Worm (Caenorhabditis elegans) whole organism, mixed stage, embryonic: ENCODE measurements around the gene T23F11.6.

Source experiments
- M03D4.4 ChIP-seq: sonication (generic microtip); optimal IDR thresholded peaks from 2 replicates; lab custom pipeline; 2017; ENCODE audit warnings: mild to moderate bottlenecking, missing genetic modification characterization, missing compliant biosample characterization
- bed-3 ChIP-seq: fragments of 200-800 bp; sonication (Bioruptor generic); optimal IDR thresholded peaks from 3 replicates; lab custom pipeline; 2018; ENCODE audit warnings: mild to moderate bottlenecking, missing genetic modification characterization, moderate library complexity, missing compliant biosample characterization
- blmp-1 ChIP-seq: fragments of 150-350 bp; optimal IDR thresholded peaks from 2 replicates; lab custom pipeline; 2014; ENCODE audit warnings: missing biosample characterization, missing genetic modification characterization
- ceh-39 ChIP-seq: fragments of 150-350 bp; optimal IDR thresholded peaks from 2 replicates; lab custom pipeline; 2014; ENCODE audit warnings: missing biosample characterization, missing genetic modification characterization
- ceh-43 ChIP-seq: fragments of 200-800 bp; sonication (Bioruptor generic); optimal IDR thresholded peaks from 2 replicates; lab custom pipeline; 2018; ENCODE audit warnings: mild to moderate bottlenecking, missing genetic modification characterization, moderate library complexity, missing compliant biosample characterization
- ceh-83 ChIP-seq: fragments of 200-800 bp; sonication (Bioruptor generic); optimal IDR thresholded peaks from 2 replicates; lab custom pipeline; 2018; ENCODE audit warnings: mild to moderate bottlenecking, missing genetic modification characterization, missing compliant biosample characterization
- ces-1 ChIP-seq: fragments of 150-350 bp; optimal IDR thresholded peaks from 2 replicates; lab custom pipeline; 2014; ENCODE audit warnings: missing biosample characterization, missing genetic modification reagents, missing genetic modification characterization
- drap-1 ChIP-seq: fragments of 200-800 bp; sonication (Bioruptor generic); optimal IDR thresholded peaks from 3 replicates; lab custom pipeline; 2018; ENCODE audit warnings: mild to moderate bottlenecking, missing genetic modification characterization, missing compliant biosample characterization
- elt-1 ChIP-seq: sonication (generic microtip); optimal IDR thresholded peaks from 2 replicates; lab custom pipeline; 2017; ENCODE audit warnings: missing genetic modification characterization, mild to moderate bottlenecking, missing compliant biosample characterization, antibody characterized with exemption, moderate library complexity, borderline replicate concordance; ENCODE audit not compliant: insufficient read depth
- elt-3 ChIP-seq: fragments of 150-350 bp; optimal IDR thresholded peaks from 2 replicates; lab custom pipeline; 2014; ENCODE audit warnings: missing biosample characterization, missing genetic modification characterization
- flh-1 ChIP-seq: fragments of 200-800 bp; sonication (Bioruptor generic); optimal IDR thresholded peaks from 2 replicates; lab custom pipeline; 2018; ENCODE audit warnings: mild to moderate bottlenecking, missing genetic modification characterization, moderate library complexity, missing compliant biosample characterization
- ham-2 ChIP-seq: fragments of 200-800 bp; sonication (Bioruptor generic); optimal IDR thresholded peaks from 2 replicates; lab custom pipeline; 2018; ENCODE audit warnings: mild to moderate bottlenecking, missing genetic modification characterization, missing compliant biosample characterization
- lin-13 ChIP-seq: fragments of 150-350 bp; optimal IDR thresholded peaks from 2 replicates; lab custom pipeline; 2014; ENCODE audit warnings: missing biosample characterization, missing genetic modification characterization
- lsy-2 ChIP-seq: fragments of 150-350 bp; optimal IDR thresholded peaks from 2 replicates; lab custom pipeline; 2014; ENCODE audit warnings: missing biosample characterization, missing genetic modification characterization
- mab-5 ChIP-seq: fragments of 150-350 bp; optimal IDR thresholded peaks from 2 replicates; lab custom pipeline; 2014; ENCODE audit warnings: missing biosample characterization, missing genetic modification characterization
- mep-1 ChIP-seq: fragments of 150-350 bp; optimal IDR thresholded peaks from 2 replicates; lab custom pipeline; 2017; ENCODE audit warnings: missing biosample characterization, missing genetic modification reagents, missing genetic modification characterization, inconsistent platforms
- mls-2 ChIP-seq: sonication (generic microtip); optimal IDR thresholded peaks from 2 replicates; lab custom pipeline; 2016; ENCODE audit warnings: mild to moderate bottlenecking, missing genetic modification characterization, moderate library complexity, missing compliant biosample characterization
- nhr-12 ChIP-seq: fragments of 150-350 bp; optimal IDR thresholded peaks from 2 replicates; lab custom pipeline; 2014; ENCODE audit warnings: missing biosample characterization, missing genetic modification characterization
- nhr-2 ChIP-seq: fragments of 150-350 bp; optimal IDR thresholded peaks from 2 replicates; lab custom pipeline; 2014; ENCODE audit warnings: missing biosample characterization, missing genetic modification characterization
- nhr-28 ChIP-seq: fragments of 150-350 bp; optimal IDR thresholded peaks from 2 replicates; lab custom pipeline; 2014; ENCODE audit warnings: missing biosample characterization, missing genetic modification characterization
- nhr-76 ChIP-seq: sonication (generic microtip); optimal IDR thresholded peaks from 2 replicates; lab custom pipeline; 2017; ENCODE audit warnings: missing biosample characterization, missing genetic modification characterization
- pha-4 ChIP-seq: fragments of 150-350 bp; optimal IDR thresholded peaks from 2 replicates; lab custom pipeline; 2018; ENCODE audit warnings: missing biosample characterization, missing genetic modification reagents, missing genetic modification characterization
- sem-2 ChIP-seq: fragments of 200-800 bp; sonication (Bioruptor generic); optimal IDR thresholded peaks from 2 replicates; lab custom pipeline; 2018; ENCODE audit warnings: mild to moderate bottlenecking, missing genetic modification characterization, missing compliant biosample characterization
- sptf-1 ChIP-seq: sonication (generic microtip); optimal IDR thresholded peaks from 2 replicates; lab custom pipeline; 2017; ENCODE audit warnings: mild to moderate bottlenecking, missing genetic modification characterization, moderate library complexity, missing compliant biosample characterization
- unc-62 ChIP-seq: fragments of 150-350 bp; optimal IDR thresholded peaks from 2 replicates; lab custom pipeline; 2014; ENCODE audit warnings: missing biosample characterization, missing genetic modification reagents, missing genetic modification characterization
- zip-8 ChIP-seq: fragments of 150-350 bp; optimal IDR thresholded peaks from 2 replicates; lab custom pipeline; 2014; ENCODE audit warnings: missing biosample characterization, missing genetic modification characterization
- ztf-11 ChIP-seq: fragments of 150-350 bp; optimal IDR thresholded peaks from 2 replicates; lab custom pipeline; 2014; ENCODE audit warnings: missing biosample characterization, missing genetic modification characterization

The T23F11.6 gene

DNA sequence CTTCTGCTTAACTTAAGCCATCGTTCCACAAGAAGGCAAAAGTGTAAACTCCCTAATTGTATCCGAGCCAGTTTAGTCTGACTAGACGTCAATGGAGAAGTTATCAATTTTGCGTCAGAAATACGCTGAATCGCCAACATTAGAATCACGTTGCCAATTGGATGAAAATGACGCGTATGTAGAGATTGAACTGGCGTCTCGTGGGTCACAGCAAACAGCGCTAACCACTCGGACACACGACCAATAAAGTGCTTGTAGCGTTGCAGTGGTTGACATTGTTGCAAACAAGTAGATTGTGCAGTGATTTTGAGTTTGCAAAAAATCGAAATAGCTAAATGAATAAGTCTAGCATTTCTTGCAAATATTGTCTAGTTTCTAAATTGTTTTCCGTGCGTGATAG, 41.9 kb upstream of the T23F11.6 start (continued):
- TF ChIP-seq unc-62 (GFP tag; lab: Kevin White, UChicago) = no peak

ce11 chrIII:4688965-4689364, 41.2 kb upstream of the T23F11.6 start, which contains the start of gene ppat-1:
Gene ppat-1, plus strand, starts transcription at chrIII:4689280.
- no peak for TF ChIP-seq lsy-2 (tag; lab: Kevin White, UChicago)
- TF ChIP-seq ceh-43 = no peak
- TF ChIP-seq ztf-11 (tag; lab: Kevin White, UChicago) = no peak
- no peak for TF ChIP-seq drap-1 (GFP tag; lab: Kevin White, UChicago)

DNA sequence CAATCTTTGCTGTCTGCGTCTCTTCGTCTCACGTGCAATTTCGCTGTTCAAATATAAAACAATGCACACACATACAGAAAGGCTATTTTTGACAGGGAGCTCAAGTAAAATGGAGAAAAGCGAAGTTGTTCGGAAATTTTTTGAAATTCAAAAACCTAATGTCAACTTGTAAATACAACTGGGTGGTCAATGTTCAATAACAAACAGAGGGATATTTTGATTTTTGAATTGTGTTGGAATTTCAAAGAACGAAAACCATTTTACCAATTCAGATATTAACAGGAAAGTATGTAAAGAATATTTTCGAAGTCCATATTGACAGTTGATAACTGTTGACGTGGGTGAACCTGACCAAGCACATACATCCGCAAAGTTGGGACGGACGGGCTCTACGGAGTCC, 40.6 kb upstream of the T23F11.6 start, which contains the start of gene tag-243:
tag-243 (minus strand) TSS at position 101 of the 400 bp plus-strand sequence.
- TF ChIP-seq lin-13 (no peak), ceh-39 (tag; lab: Kevin White, UChicago) (no peak), elt-1 (tag; lab: Kevin White, UChicago) (no peak)

DNA sequence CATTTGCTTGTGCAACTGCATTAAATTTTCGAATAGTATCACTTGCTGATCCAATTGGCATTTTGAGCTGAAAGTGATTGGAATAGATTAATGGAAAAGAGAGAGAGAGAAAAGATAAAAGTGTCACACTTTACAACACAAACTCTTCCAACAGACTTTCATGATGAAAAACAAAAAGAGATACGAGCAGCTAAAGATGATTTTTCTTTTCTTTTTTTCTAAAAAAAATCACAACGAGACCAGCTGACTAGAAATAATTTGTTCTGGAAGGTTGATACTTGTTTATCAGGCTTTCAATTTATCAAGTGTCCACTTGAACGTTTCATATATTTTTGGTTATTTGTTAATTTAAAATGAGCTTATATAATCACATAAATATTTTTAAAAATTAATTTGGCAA, 39.4 kb upstream of the T23F11.6 start:
- no peak for TF ChIP-seq ces-1 (GFP tag; lab: Kevin White, UChicago)
- peak; percentile 60 for TF ChIP-seq unc-62 (GFP tag; lab: Kevin White, UChicago)

ce11 chrIII:4679963-4680484, 32.3 kb upstream of the T23F11.6 start, which contains the start of gene srg-11:
Gene srg-11, plus strand, starts transcription at chrIII:4680013.
- TF ChIP-seq lsy-2 (tag; lab: Kevin White, UChicago) = no peak

ce11 chrIII:4677466-4677865, 29.7 kb upstream of the T23F11.6 start, which contains the start of gene srg-10:
Gene srg-10, plus strand, starts transcription at chrIII:4677766.
- TF ChIP-seq lin-13 (no peak), ceh-83 (no peak), nhr-2 (tag; lab: Kevin White, UChicago) (no peak), elt-3 (no peak), sptf-1 (no peak), ztf-11 (tag; lab: Kevin White, UChicago) (no peak), pha-4 (tag; lab: Kevin White, UChicago) (no peak), elt-1 (tag; lab: Kevin White, UChicago) (no peak), unc-62 (GFP tag; lab: Kevin White, UChicago) (no peak), nhr-76 (tag; lab: Kevin White, UChicago) (no peak)
- TF ChIP-seq, all 35 proteins: peak for 0

- no peak for TF ChIP-seq flh-1 (GFP tag; lab: Kevin White, UChicago)
- TF ChIP-seq elt-1 (tag; lab: Kevin White, UChicago) = no peak
- no peak for TF ChIP-seq mls-2 (tag; lab: Kevin White, UChicago)
- no peak for TF ChIP-seq mep-1 (tag; lab: Kevin White, UChicago)
- no peak for TF ChIP-seq elt-3
- no peak for TF ChIP-seq pha-4 (tag; lab: Kevin White, UChicago)
- TF ChIP-seq ztf-11 (tag; lab: Kevin White, UChicago) = no peak
- no peak for TF ChIP-seq sem-2 (GFP tag; lab: Kevin White, UChicago)
- TF ChIP-seq nhr-76 (tag; lab: Kevin White, UChicago) = no peak
- TF ChIP-seq ceh-39 (tag; lab: Kevin White, UChicago) = no peak
- no peak for TF ChIP-seq ceh-43
- no peak for TF ChIP-seq zip-8 (tag; lab: Kevin White, UChicago)
- no peak for TF ChIP-seq M03D4.4
- no peak for TF ChIP-seq nhr-28 (tag; lab: Kevin White, UChicago)
- TF ChIP-seq ham-2 (GFP tag; lab: Kevin White, UChicago) = no peak
Observed at ce11 chrIII:4671949-4672348, 24.2 kb upstream of the T23F11.6 start, which contains the start of gene srg-13. Gene srg-13, plus strand, starts transcription at chrIII:4672249.

- TF ChIP-seq lsy-2 (tag; lab: Kevin White, UChicago) (no peak), sem-2 (GFP tag; lab: Kevin White, UChicago) (no peak), nhr-12 (tag; lab: Kevin White, UChicago) (no peak), lin-13 (no peak), flh-1 (GFP tag; lab: Kevin White, UChicago) (no peak), elt-1 (tag; lab: Kevin White, UChicago) (no peak), ceh-39 (tag; lab: Kevin White, UChicago) (no peak), M03D4.4 (no peak), pha-4 (tag; lab: Kevin White, UChicago) (no peak), nhr-76 (tag; lab: Kevin White, UChicago) (no peak), sptf-1 (no peak), zip-8 (tag; lab: Kevin White, UChicago) (no peak), mab-5 (tag; lab: Kevin White, UChicago) (no peak), blmp-1 (no peak), ztf-11 (tag; lab: Kevin White, UChicago) (no peak), bed-3 (GFP tag; lab: Kevin White, UChicago) (no peak), ceh-43 (no peak)
Observed at ce11 chrIII:4671491-4671890, 23.8 kb upstream of the T23F11.6 start, which contains the start of gene T23F11.11. Gene T23F11.11, minus strand, starts transcription at chrIII:4671591.
